Worm (Caenorhabditis elegans): ENCODE measurements around the gene T02H6.7.

The T02H6.7 gene

DNA sequence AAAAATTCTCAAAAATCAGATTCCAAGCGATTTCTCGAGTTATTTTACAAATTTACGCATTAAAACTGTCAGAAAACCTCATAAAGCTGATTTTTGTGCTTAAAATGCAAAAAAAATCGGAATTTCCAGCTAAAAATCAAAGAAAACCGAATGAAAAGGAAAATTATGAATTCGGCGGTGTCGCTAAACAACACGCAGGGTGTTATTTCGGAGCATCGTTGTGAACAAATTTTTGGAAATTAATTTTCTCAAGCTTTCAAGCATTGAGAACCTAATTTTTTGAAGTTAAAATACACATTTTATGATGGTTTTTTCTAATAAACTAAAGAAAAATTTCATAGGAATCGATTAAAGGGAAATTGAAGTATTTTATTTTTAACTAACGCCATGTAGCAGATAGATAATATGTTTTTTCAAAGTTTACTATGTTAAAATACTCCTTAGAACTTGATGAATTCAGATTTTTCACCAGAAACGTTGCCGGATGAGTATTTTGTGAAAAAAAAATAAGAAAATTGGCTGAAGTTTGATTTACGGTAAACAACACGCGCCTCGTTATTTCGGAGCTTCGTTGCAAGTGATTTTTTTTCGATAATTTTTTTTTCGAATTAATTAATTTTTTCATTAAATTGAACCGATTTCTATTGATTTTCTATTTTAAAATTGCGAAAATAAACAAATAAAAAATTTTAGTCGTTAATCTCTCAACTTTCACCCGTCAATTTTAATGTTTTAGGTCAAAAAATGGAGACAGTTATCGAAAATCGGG, 19.1 kb downstream of the T02H6.7 start, which contains the start of gene thoc-1:
Gene thoc-1, plus strand, starts transcription at position 737 of the 769 bp plus-strand sequence.
- TF ChIP-seq ces-1 (GFP tag; optimal IDR thresholded peaks at IDR 0.05) (no peak), bed-3 (GFP tag; optimal IDR thresholded peaks at IDR 0.05) (no peak), zip-8 (tag; optimal IDR thresholded peaks at IDR 0.05) (no peak), nhr-2 (tag; optimal IDR thresholded peaks at IDR 0.05) (no peak), lin-13 (tag; optimal IDR thresholded peaks at IDR 0.05) (no peak), snpc-4 (tag; optimal IDR thresholded peaks at IDR 0.05) (no peak), nhr-237 (tag; optimal IDR thresholded peaks at IDR 0.05) (no peak), blmp-1 (tag; optimal IDR thresholded peaks at IDR 0.05) (no peak), nhr-12 (tag; optimal IDR thresholded peaks at IDR 0.05) (no peak), ceh-43 (GFP tag; optimal IDR thresholded peaks at IDR 0.05) (no peak), ceh-39 (tag; optimal IDR thresholded peaks at IDR 0.05) (no peak), mab-5 (tag; optimal IDR thresholded peaks at IDR 0.05) (no peak), mep-1 (tag; optimal IDR thresholded peaks at IDR 0.05) (no peak), sptf-1 (tag; optimal IDR thresholded peaks at IDR 0.05) (no peak)

DNA sequence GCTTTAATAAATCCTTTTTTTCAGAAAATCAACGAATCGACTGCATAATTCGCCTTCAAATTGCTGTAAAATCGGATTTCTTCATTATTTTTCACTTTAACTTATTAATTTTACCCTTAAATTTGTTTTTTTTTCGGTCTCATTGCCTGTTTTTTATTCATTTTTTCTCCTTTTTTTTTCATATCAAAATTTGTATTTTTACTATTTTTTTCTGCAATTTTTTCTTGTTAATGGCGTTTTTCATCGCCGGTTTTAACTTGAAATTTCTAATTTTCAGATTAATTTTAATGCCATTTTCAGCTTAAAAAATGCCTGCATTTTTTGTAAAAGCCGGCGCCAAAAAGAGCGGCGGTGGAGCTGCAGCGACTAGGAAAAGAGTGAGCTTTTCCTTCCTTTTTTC, 26.7 kb downstream of the T02H6.7 start, which contains the start of gene T02H6.1:
Gene T02H6.1, plus strand, starts transcription at position 301 of the 400 bp plus-strand sequence.
- TF ChIP-seq tbx-8 (GFP tag; optimal IDR thresholded peaks at IDR 0.05) (no peak), sptf-1 (tag; optimal IDR thresholded peaks at IDR 0.05) (no peak), nhr-237 (tag; optimal IDR thresholded peaks at IDR 0.05) (no peak), drap-1 (GFP tag; optimal IDR thresholded peaks at IDR 0.05) (no peak), unc-39 (tag; optimal IDR thresholded peaks at IDR 0.05) (no peak), ceh-39 (tag; optimal IDR thresholded peaks at IDR 0.05) (no peak), pha-4 (tag; optimal IDR thresholded peaks at IDR 0.05) (no peak), unc-120 (tag; optimal IDR thresholded peaks at IDR 0.05; ENCODE audit: poor library complexity, severe bottlenecking) (no peak)

DNA sequence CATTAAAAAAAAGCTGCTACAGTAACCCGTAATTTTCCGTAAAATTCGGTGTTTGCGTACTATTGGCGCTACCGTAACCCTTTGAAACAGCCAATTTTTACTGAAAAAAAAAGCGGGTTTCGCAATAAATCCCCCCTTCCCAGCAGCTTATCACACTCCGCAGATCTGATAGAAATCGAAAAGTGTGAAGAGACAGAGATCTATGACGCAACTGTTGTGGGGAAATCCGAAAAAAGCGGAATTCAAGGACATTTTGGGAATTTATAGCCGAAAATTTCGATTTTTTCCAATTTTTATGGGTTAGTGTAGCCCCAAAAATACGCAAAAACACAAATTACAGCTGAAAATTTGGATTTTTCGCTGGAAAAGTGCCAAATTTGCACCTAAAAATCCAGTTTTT, 39.5 kb downstream of the T02H6.7 start:
- peak; percentile 80 for TF ChIP-seq elt-1 (tag; optimal IDR thresholded peaks at IDR 0.05; ENCODE audit: borderline replicate concordance, insufficient read depth)
- TF ChIP-seq zip-8 (tag; optimal IDR thresholded peaks at IDR 0.05) = peak; percentile 68
- no peak for TF ChIP-seq ztf-11 (tag; optimal IDR thresholded peaks at IDR 0.05)

DNA sequence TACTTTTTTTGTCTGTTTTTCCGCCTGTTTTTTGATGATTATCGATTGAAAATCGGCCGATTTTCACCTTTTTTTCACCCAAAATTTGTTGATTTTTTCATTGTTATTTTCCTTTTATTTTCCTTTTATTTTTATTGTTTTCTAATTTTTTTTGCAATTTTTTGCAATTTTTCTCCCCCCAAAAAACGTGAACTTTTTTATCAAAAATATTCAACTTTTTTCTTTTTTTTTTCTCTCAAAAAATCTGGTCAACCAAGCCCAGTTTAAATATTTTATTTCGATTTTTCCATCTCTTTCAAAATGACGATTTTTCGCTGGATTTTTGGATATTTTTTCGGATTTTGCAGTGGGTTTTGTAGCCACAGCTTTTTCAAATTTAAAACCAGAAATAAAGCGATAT, 41.1 kb downstream of the T02H6.7 start, which contains the start of gene rfip-2:
Gene rfip-2, plus strand, starts transcription at position 301 of the 400 bp plus-strand sequence.
- no peak for TF ChIP-seq drap-1 (GFP tag; optimal IDR thresholded peaks at IDR 0.05)
- no peak for TF ChIP-seq lsy-2 (tag; optimal IDR thresholded peaks at IDR 0.05)
- TF ChIP-seq unc-39 (tag; optimal IDR thresholded peaks at IDR 0.05) = no peak
- no peak for TF ChIP-seq sptf-1 (tag; optimal IDR thresholded peaks at IDR 0.05)
- TF ChIP-seq ceh-83 (GFP tag; optimal IDR thresholded peaks at IDR 0.05) = no peak
- no peak for TF ChIP-seq M03D4.4 (tag; optimal IDR thresholded peaks at IDR 0.05)
- TF ChIP-seq lin-13 (tag; optimal IDR thresholded peaks at IDR 0.05) = no peak
- TF ChIP-seq zip-8 (tag; optimal IDR thresholded peaks at IDR 0.05) = no peak
- no peak for TF ChIP-seq bed-3 (GFP tag; optimal IDR thresholded peaks at IDR 0.05)
- TF ChIP-seq nhr-76 (tag; optimal IDR thresholded peaks at IDR 0.05) = no peak
- no peak for TF ChIP-seq ceh-39 (tag; optimal IDR thresholded peaks at IDR 0.05)
- TF ChIP-seq nhr-237 (tag; optimal IDR thresholded peaks at IDR 0.05) = no peak
- TF ChIP-seq snpc-4 (tag; optimal IDR thresholded peaks at IDR 0.05) = no peak
- TF ChIP-seq cnd-1 (tag; optimal IDR thresholded peaks at IDR 0.05) = no peak
- TF ChIP-seq pha-4 (tag; optimal IDR thresholded peaks at IDR 0.05) = no peak

DNA sequence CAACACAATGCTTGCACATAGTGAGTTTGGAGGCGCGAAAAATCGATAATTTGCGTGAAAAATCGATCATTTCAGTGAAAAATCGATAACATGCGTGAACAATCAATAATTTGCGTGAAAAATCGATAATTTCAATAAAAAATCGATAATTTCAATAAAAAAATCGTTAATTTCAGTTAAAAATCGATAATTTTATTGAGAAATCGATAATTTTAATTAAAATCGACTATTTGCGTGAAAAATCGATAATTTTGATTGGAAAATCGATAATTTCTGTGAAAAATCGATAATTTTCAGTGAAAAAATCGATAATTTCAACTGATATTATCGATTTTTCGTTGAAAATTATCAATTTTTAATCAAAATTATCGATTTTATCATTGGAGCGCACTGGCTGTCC, 41.6 kb downstream of the T02H6.7 start:
- TF ChIP-seq mep-1 (tag; optimal IDR thresholded peaks at IDR 0.05) (no peak), ham-2 (GFP tag; optimal IDR thresholded peaks at IDR 0.05) (no peak), elt-3 (tag; optimal IDR thresholded peaks at IDR 0.05) (no peak), mls-2 (tag; optimal IDR thresholded peaks at IDR 0.05) (no peak), nhr-12 (tag; optimal IDR thresholded peaks at IDR 0.05) (no peak), mab-5 (tag; optimal IDR thresholded peaks at IDR 0.05) (no peak), M03D4.4 (tag; optimal IDR thresholded peaks at IDR 0.05) (no peak), ceh-39 (tag; optimal IDR thresholded peaks at IDR 0.05) (no peak), elt-1 (tag; optimal IDR thresholded peaks at IDR 0.05; ENCODE audit: borderline replicate concordance, insufficient read depth) (no peak), bed-3 (GFP tag; optimal IDR thresholded peaks at IDR 0.05) (no peak), lsy-2 (tag; optimal IDR thresholded peaks at IDR 0.05) (no peak), blmp-1 (tag; optimal IDR thresholded peaks at IDR 0.05) (no peak), drap-1 (GFP tag; optimal IDR thresholded peaks at IDR 0.05) (no peak)

Measured in whole organism, mixed stage, embryonic.